Fruit fly (Drosophila melanogaster) whole organism, embryonic: ENCODE results near the gene CG32137.

ENCODE experiments used
- B-H1 ChIP-seq: fragments of 200-800 bp; sonication (Bioruptor generic); IDR thresholded peaks from 3 replicates; pipeline ENCODE4 v1.3.6; 2022; ENCODE audit warnings: missing biosample characterization, missing genetic modification characterization
- CG5245 ChIP-seq: fragments of 200-800 bp; sonication (Bioruptor generic); optimal IDR thresholded peaks from 3 replicates; lab custom pipeline; 2016; ENCODE audit warnings: missing biosample characterization, missing genetic modification characterization
- CG7271 ChIP-seq: fragments of 200-800 bp; sonication (Bioruptor generic); optimal IDR thresholded peaks from 2 replicates; lab custom pipeline; 2018; ENCODE audit warnings: missing biosample characterization, mild to moderate bottlenecking, missing genetic modification characterization, moderate library complexity
- Med ChIP-seq: fragments of 200-800 bp; sonication (Bioruptor generic); peaks from one replicate; lab custom pipeline; 2016; ENCODE audit warnings: missing biosample characterization, missing genetic modification characterization, mild to moderate bottlenecking, inconsistent platforms, moderate library complexity
- grau ChIP-seq: fragments of 200-800 bp; optimal IDR thresholded peaks from 3 replicates; lab custom pipeline; 2019; ENCODE audit warnings: missing biosample characterization, mild to moderate bottlenecking, missing genetic modification characterization, moderate library complexity

- TF ChIP-seq CG5245 (GFP tag; lab: Kevin White, UChicago), result no peak
- no peak for TF ChIP-seq grau (tag; lab: Kevin White, UChicago)
- no peak for TF ChIP-seq CG7271 (tag; lab: Kevin White, UChicago)
- TF ChIP-seq B-H1, result no peak
- TF ChIP-seq Med (GFP tag; lab: Kevin White, UChicago), result peak; percentile 39
Observed at dm6 chr3L:13904426-13904825, 34.6 kb upstream of the CG32137 start.
